Fruit fly (Drosophila melanogaster): ENCODE measurements around the gene CG34265.

The CG34265 gene

DNA sequence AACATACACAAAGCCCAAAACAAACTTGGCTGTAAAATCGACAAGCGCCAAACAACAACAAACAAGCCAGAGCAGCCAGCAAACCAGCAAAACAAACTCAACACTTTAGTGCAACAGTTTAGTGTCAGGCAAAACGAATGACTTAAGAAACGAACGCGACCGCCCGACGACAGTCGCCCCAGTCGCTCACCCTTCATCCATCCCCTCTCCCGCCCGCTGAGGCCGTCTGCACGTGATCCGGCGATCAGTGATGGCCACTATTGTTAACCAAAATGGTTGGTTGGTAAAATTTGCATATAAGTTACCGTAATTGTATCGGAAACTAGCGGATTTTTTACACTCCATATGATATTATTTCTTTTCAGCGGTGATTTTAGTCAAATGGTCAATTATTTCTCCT lies 14.6 kb upstream of the CG34265 start (continued):
- TF ChIP-seq CG6276 (GFP tag; optimal IDR thresholded peaks at IDR 0.05) (no peak), salr (GFP tag; optimal IDR thresholded peaks at IDR 0.05) (no peak), CG3919 (GFP tag; optimal IDR thresholded peaks at IDR 0.05) (no peak), Gug (GFP tag; IDR thresholded peaks at IDR 0.05) (no peak), Hr38 (GFP tag; optimal IDR thresholded peaks at IDR 0.05) (no peak), Blimp-1 (GFP tag; optimal IDR thresholded peaks at IDR 0.05) (no peak), spab (GFP tag; optimal IDR thresholded peaks at IDR 0.05) (no peak), CG3032 (tag; optimal IDR thresholded peaks at IDR 0.05) (no peak), CG10631 (GFP tag; optimal IDR thresholded peaks at IDR 0.05) (no peak), ss (GFP tag; optimal IDR thresholded peaks at IDR 0.05) (peak in 1 of 2 experiments; percentile 9), OdsH (GFP tag; optimal IDR thresholded peaks at IDR 0.05) (no peak), CG11762 (GFP tag; optimal IDR thresholded peaks at IDR 0.05; ENCODE audit: insufficient read depth) (no peak), Lpt (GFP tag; optimal IDR thresholded peaks at IDR 0.05) (no peak), achi (GFP tag; optimal IDR thresholded peaks at IDR 0.05) (no peak), eg (GFP tag; IDR thresholded peaks at IDR 0.05) (no peak), Met (GFP tag; optimal IDR thresholded peaks at IDR 0.05) (peak; percentile 13), CG9139 (GFP tag; optimal IDR thresholded peaks at IDR 0.05) (no peak)

DNA sequence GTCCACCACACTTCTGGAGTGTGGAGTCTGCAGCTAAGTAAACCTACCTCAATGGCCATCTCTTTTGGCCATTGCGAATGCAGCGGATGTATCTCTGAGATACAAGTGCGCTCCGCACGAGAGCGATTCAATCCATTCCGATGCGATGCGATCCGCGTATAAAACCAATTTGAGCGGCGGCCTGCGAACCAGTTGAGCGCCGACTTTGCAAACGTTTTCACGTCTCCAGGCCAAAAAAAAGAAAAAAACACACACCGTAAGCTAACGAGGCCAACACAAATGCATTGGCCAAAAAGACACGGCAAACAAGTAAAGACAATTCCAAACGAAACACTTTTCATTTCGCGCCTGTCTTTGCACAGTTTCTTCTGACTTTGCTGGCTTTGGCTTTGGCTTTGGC lies 10.6 kb upstream of the CG34265 start, which contains the start of gene ckd:
Gene ckd (plus strand): TSS at position 189 of the 400 bp plus-strand sequence.
- TF ChIP-seq fd59A (GFP tag; optimal IDR thresholded peaks at IDR 0.05) (no peak), CG4318 (GFP tag; optimal IDR thresholded peaks at IDR 0.05) (no peak), salr (GFP tag; optimal IDR thresholded peaks at IDR 0.05) (no peak), Sox15 (GFP tag; optimal IDR thresholded peaks at IDR 0.05) (no peak), Lpt (GFP tag; optimal IDR thresholded peaks at IDR 0.05) (peak; percentile 6), spab (GFP tag; optimal IDR thresholded peaks at IDR 0.05) (no peak), CG7368 (GFP tag; optimal IDR thresholded peaks at IDR 0.05) (no peak), CG6854 (GFP tag; optimal IDR thresholded peaks at IDR 0.05) (peak; percentile 54), CG11902 (GFP tag; optimal IDR thresholded peaks at IDR 0.05) (no peak), Eip78C (GFP tag) (peak; percentile 62), CG9139 (GFP tag; optimal IDR thresholded peaks at IDR 0.05) (no peak), Smox (GFP tag; optimal IDR thresholded peaks at IDR 0.05) (no peak), Hr4 (GFP tag; optimal IDR thresholded peaks at IDR 0.05) (no peak), CG8119 (GFP tag; IDR thresholded peaks at IDR 0.05) (no peak; the same call in 2 of the 3 replicates), dsx (GFP tag; optimal IDR thresholded peaks at IDR 0.05; ENCODE audit: poor library complexity, severe bottlenecking) (peak; percentile 17), pdm3 (GFP tag; optimal IDR thresholded peaks at IDR 0.05) (no peak), Blimp-1 (GFP tag; optimal IDR thresholded peaks at IDR 0.05) (peak; percentile 77), CG6808 (GFP tag; optimal IDR thresholded peaks at IDR 0.05) (no peak), CG15336 (GFP tag; IDR thresholded peaks at IDR 0.05) (peak; percentile 19; the same call in 1 of the 2 replicates), Eip75B (GFP tag; optimal IDR thresholded peaks at IDR 0.05) (peak; percentile 56), Met (GFP tag; optimal IDR thresholded peaks at IDR 0.05) (no peak), CG10669 (GFP tag; optimal IDR thresholded peaks at IDR 0.05) (no peak), ss (GFP tag; optimal IDR thresholded peaks at IDR 0.05) (peak in 1 of 2 experiments; percentile 14), Hr39 (GFP tag; optimal IDR thresholded peaks at IDR 0.05) (no peak), eg (GFP tag; IDR thresholded peaks at IDR 0.05) (0 out of 3 replicates have a peak, but pooled peaks have one; percentile 7)

DNA sequence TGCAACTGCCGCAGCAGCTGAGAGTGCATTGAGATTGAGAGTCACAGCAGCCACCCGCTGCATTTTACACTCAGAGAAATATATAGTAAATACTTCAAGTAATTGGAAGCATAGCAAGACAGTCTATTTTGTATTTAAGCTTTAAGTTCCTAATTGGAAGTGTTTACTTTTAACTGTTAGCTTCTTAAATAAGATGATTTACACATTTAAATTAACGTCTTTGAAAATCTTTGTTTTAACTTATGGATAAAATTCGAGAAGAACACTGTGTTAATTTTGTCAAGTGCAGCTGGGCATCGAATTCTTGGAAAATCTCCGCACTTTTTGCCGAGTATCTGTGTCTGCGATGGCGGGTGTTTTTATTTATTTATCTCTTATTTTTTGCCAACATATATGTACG lies 8.6 kb upstream of the CG34265 start:
- TF ChIP-seq Eip93F (GFP tag; optimal IDR thresholded peaks at IDR 0.05) (peak; percentile 35), eg (GFP tag; IDR thresholded peaks at IDR 0.05) (peak; percentile 95), Eip75B (GFP tag; optimal IDR thresholded peaks at IDR 0.05) (peak; percentile 90), CG9139 (GFP tag; optimal IDR thresholded peaks at IDR 0.05) (peak; percentile 90), Lpt (GFP tag; optimal IDR thresholded peaks at IDR 0.05) (peak; percentile 76), CG6808 (GFP tag; optimal IDR thresholded peaks at IDR 0.05) (peak; percentile 93), Smox (GFP tag; optimal IDR thresholded peaks at IDR 0.05) (peak; percentile 83), CG11294 (GFP tag; IDR thresholded peaks at IDR 0.05) (no peak; the same call in none of the 2 replicates), achi (GFP tag; optimal IDR thresholded peaks at IDR 0.05) (peak; percentile 85), Ets21C (GFP tag; optimal IDR thresholded peaks at IDR 0.05) (peak; percentile 73), CG10631 (GFP tag; optimal IDR thresholded peaks at IDR 0.05) (peak; percentile 91), pdm3 (GFP tag; optimal IDR thresholded peaks at IDR 0.05) (peak; percentile 88), Gug (GFP tag; IDR thresholded peaks at IDR 0.05) (peak; percentile 82), esn (GFP tag; optimal IDR thresholded peaks at IDR 0.05) (peak; percentile 90), Eip78C (GFP tag) (peak; percentile 98), CG31627 (GFP tag; optimal IDR thresholded peaks at IDR 0.05) (peak; percentile 82), CG8119 (GFP tag; IDR thresholded peaks at IDR 0.05) (peak; percentile 91), dac (GFP tag; optimal IDR thresholded peaks at IDR 0.05) (peak; percentile 57), fd59A (GFP tag; optimal IDR thresholded peaks at IDR 0.05) (peak; percentile 90), lz (GFP tag; optimal IDR thresholded peaks at IDR 0.05) (peak; percentile 85), Hr4 (GFP tag; optimal IDR thresholded peaks at IDR 0.05) (peak; percentile 86), dsx (GFP tag; optimal IDR thresholded peaks at IDR 0.05; ENCODE audit: poor library complexity, severe bottlenecking) (peak; percentile 93), Ets96B (tag; optimal IDR thresholded peaks at IDR 0.05) (peak; percentile 91), svp (GFP tag) (peak; percentile 91), Met (GFP tag; optimal IDR thresholded peaks at IDR 0.05) (peak; percentile 82), fd85E (GFP tag; optimal IDR thresholded peaks at IDR 0.05) (peak; percentile 50), CG34406 (GFP tag; optimal IDR thresholded peaks at IDR 0.05) (peak; percentile 85), CG11902 (GFP tag; optimal IDR thresholded peaks at IDR 0.05) (peak; percentile 65)

All from whole organism, prepupa.